Fruit fly (Drosophila melanogaster) whole organism, embryonic: ENCODE measurements around the gene Obp99a.

Source experiments
- Abd-B ChIP-seq: fragments of 200-800 bp; sonication (Bioruptor generic); optimal IDR thresholded peaks from 2 replicates; lab custom pipeline; 2018; ENCODE audit warnings: missing biosample characterization, mild to moderate bottlenecking, missing genetic modification characterization, moderate library complexity
- B-H1 ChIP-seq: fragments of 200-800 bp; sonication (Bioruptor generic); IDR thresholded peaks from 3 replicates; pipeline ENCODE4 v1.3.6; 2022; ENCODE audit warnings: missing biosample characterization, missing genetic modification characterization
- CG10462 ChIP-seq: fragments of 200-800 bp; sonication (Bioruptor generic); optimal IDR thresholded peaks from 2 replicates; lab custom pipeline; 2016; ENCODE audit warnings: missing biosample characterization, missing genetic modification characterization
- CG10979 ChIP-seq: fragments of 200-800 bp; sonication (Bioruptor generic); optimal IDR thresholded peaks from 2 replicates; lab custom pipeline; 2018; ENCODE audit warnings: missing biosample characterization, mild to moderate bottlenecking, missing genetic modification characterization, moderate library complexity
- CG11456 ChIP-seq: fragments of 200-800 bp; sonication (Bioruptor generic); IDR thresholded peaks from 3 replicates; pipeline ENCODE4 v1.3.6; 2022; ENCODE audit warnings: missing biosample characterization, missing genetic modification characterization
- CG12219 ChIP-seq: fragments of 200-800 bp; sonication (Bioruptor generic); optimal IDR thresholded peaks from 3 replicates; lab custom pipeline; 2018; ENCODE audit warnings: missing biosample characterization, mild to moderate bottlenecking, missing genetic modification characterization
- CG14050 ChIP-seq: fragments of 200-800 bp; sonication (Bioruptor generic); IDR thresholded peaks from 3 replicates; pipeline ENCODE4 v1.3.6; 2022; ENCODE audit warnings: missing biosample characterization, missing genetic modification characterization
- CG18476 ChIP-seq: fragments of 200-800 bp; sonication (Bioruptor generic); optimal IDR thresholded peaks from 2 replicates; lab custom pipeline; 2016; ENCODE audit warnings: missing biosample characterization, mild to moderate bottlenecking, missing genetic modification characterization
- CG30403 ChIP-seq: fragments of 200-800 bp; sonication (Bioruptor generic); optimal IDR thresholded peaks from 3 replicates; lab custom pipeline; 2016; ENCODE audit warnings: missing biosample characterization, missing genetic modification characterization
- CG30431 ChIP-seq: fragments of 200-800 bp; sonication (Bioruptor generic); optimal IDR thresholded peaks from 2 replicates; lab custom pipeline; 2017; ENCODE audit warnings: missing biosample characterization, missing genetic modification characterization
- CG32532 ChIP-seq: fragments of 200-800 bp; sonication (Bioruptor generic); IDR thresholded peaks from 2 replicates; pipeline ENCODE4 v1.3.6; 2022; ENCODE audit warnings: missing biosample characterization, missing genetic modification characterization
- CG3726 ChIP-seq: fragments of 200-800 bp; sonication (Bioruptor generic); IDR thresholded peaks from 3 replicates; pipeline ENCODE4, ENCODE4 v1.3.6; 2022; ENCODE audit warnings: missing biosample characterization, missing genetic modification characterization
- CG3838 ChIP-seq: fragments of 200-800 bp; sonication (Bioruptor generic); optimal IDR thresholded peaks from 3 replicates; lab custom pipeline; 2016; ENCODE audit warnings: missing biosample characterization, missing genetic modification characterization
- CG4730 ChIP-seq: fragments of 200-800 bp; sonication (Bioruptor generic); IDR thresholded peaks from 2 replicates; pipeline ENCODE4 v1.3.6; 2022; ENCODE audit warnings: missing biosample characterization, missing genetic modification characterization
- CG6175 ChIP-seq: fragments of 200-800 bp; sonication (Bioruptor generic); IDR thresholded peaks from 3 replicates; pipeline ENCODE4 v1.3.6; 2022; ENCODE audit warnings: missing biosample characterization, missing genetic modification characterization
- CG6272 ChIP-seq: fragments of 200-800 bp; sonication (Bioruptor generic); IDR thresholded peaks from 2 replicates; pipeline ENCODE4 v1.3.6; 2022; ENCODE audit warnings: missing biosample characterization, missing genetic modification characterization
- CG7963 ChIP-seq: fragments of 200-800 bp; sonication (Bioruptor generic); IDR thresholded peaks from 3 replicates; pipeline ENCODE4 v1.3.6; 2022; ENCODE audit warnings: missing biosample characterization, missing genetic modification characterization; ENCODE audit not compliant: partially characterized antibody
- CG8359 ChIP-seq: fragments of 200-800 bp; sonication (Bioruptor generic); optimal IDR thresholded peaks from 2 replicates; lab custom pipeline; 2017; ENCODE audit warnings: missing biosample characterization, mild to moderate bottlenecking, missing genetic modification characterization, borderline replicate concordance
- CG8478 ChIP-seq: fragments of >200 bp; optimal IDR thresholded peaks from 2 replicates; lab custom pipeline; 2018
- CTCF ChIP-seq: fragments of 200-800 bp; sonication (Bioruptor generic); optimal IDR thresholded peaks from 2 replicates; lab custom pipeline; 2017; ENCODE audit warnings: missing biosample characterization, mild to moderate bottlenecking, missing genetic modification characterization, moderate library complexity
- D ChIP-seq, 2 experiments: fragments of 200-800 bp in 1 of 2; fragments of >200 bp in 1 of 2; sonication (Bioruptor generic) in 1 of 2; optimal IDR thresholded peaks; 2 replicates in 1 of 2; 3 replicates in 1 of 2; lab custom pipeline; 2017; ENCODE audit warnings: mild to moderate bottlenecking in 1 of 2, missing biosample characterization in 1 of 2, missing genetic modification characterization in 1 of 2, missing genetic modification reagents in 1 of 2
- Doc3 ChIP-seq: fragments of 200-800 bp; sonication (Bioruptor generic); IDR thresholded peaks from 3 replicates; pipeline ENCODE4 v1.3.6; 2022; ENCODE audit warnings: missing biosample characterization, missing genetic modification characterization; ENCODE audit not compliant: partially characterized antibody
- Elba2 ChIP-seq: fragments of 200-800 bp; sonication (Bioruptor generic); optimal IDR thresholded peaks from 3 replicates; lab custom pipeline; 2016; ENCODE audit warnings: missing biosample characterization, missing genetic modification characterization
- Fer3 ChIP-seq: fragments of 200-800 bp; sonication (Bioruptor generic); optimal IDR thresholded peaks from 2 replicates; lab custom pipeline; 2018; ENCODE audit warnings: missing biosample characterization, mild to moderate bottlenecking, missing genetic modification characterization, moderate library complexity
- Hey ChIP-seq: fragments of 200-800 bp; sonication (Bioruptor generic); optimal IDR thresholded peaks from 3 replicates; lab custom pipeline; 2018; ENCODE audit warnings: missing biosample characterization, mild to moderate bottlenecking, missing genetic modification characterization
- Hmx ChIP-seq: fragments of 200-800 bp; sonication (Bioruptor generic); optimal IDR thresholded peaks from 2 replicates; lab custom pipeline; 2016; ENCODE audit warnings: missing biosample characterization, missing genetic modification characterization
- Kr ChIP-seq: fragments of 200-800 bp; sonication (Bioruptor generic); optimal IDR thresholded peaks from 2 replicates; lab custom pipeline; 2017; ENCODE audit warnings: missing biosample characterization, mild to moderate bottlenecking, missing genetic modification characterization
- Lpt ChIP-seq: fragments of >200 bp; optimal IDR thresholded peaks from 2 replicates; lab custom pipeline; 2018; ENCODE audit warnings: missing biosample characterization, missing genetic modification characterization
- Med ChIP-seq: fragments of 200-800 bp; sonication (Bioruptor generic); peaks from one replicate; lab custom pipeline; 2016; ENCODE audit warnings: missing biosample characterization, missing genetic modification characterization, mild to moderate bottlenecking, inconsistent platforms, moderate library complexity
- Pdp1 ChIP-seq, 2 experiments: fragments of 200-800 bp; sonication (Bioruptor generic); optimal IDR thresholded peaks; 3 replicates each; lab custom pipeline; 2016; ENCODE audit warnings: missing biosample characterization in 2 of 2, missing genetic modification characterization in 2 of 2, mild to moderate bottlenecking in 1 of 2, moderate library complexity in 1 of 2
- Rx ChIP-seq: fragments of 200-800 bp; sonication (Bioruptor generic); IDR thresholded peaks from 2 replicates; pipeline ENCODE4 v1.3.6; 2022; ENCODE audit warnings: missing biosample characterization, missing genetic modification characterization
- Six4 ChIP-seq: fragments of 200-800 bp; sonication (Bioruptor generic); optimal IDR thresholded peaks from 2 replicates; lab custom pipeline; 2016; ENCODE audit warnings: missing biosample characterization, missing genetic modification characterization
- Sox100B ChIP-seq: fragments of 200-800 bp; sonication (Bioruptor generic); optimal IDR thresholded peaks from 3 replicates; lab custom pipeline; 2018; ENCODE audit warnings: missing biosample characterization, mild to moderate bottlenecking, missing genetic modification characterization
- ash1 ChIP-seq: fragments of 200-800 bp; sonication (Bioruptor generic); optimal IDR thresholded peaks from 2 replicates; lab custom pipeline; 2018; ENCODE audit warnings: missing biosample characterization, mild to moderate bottlenecking, missing genetic modification characterization
- bowl ChIP-seq: fragments of 200-800 bp; sonication (Bioruptor generic); IDR thresholded peaks from 2 replicates; pipeline ENCODE4 v1.3.6; 2022; ENCODE audit warnings: missing biosample characterization, missing genetic modification characterization
- br ChIP-seq: fragments of >200 bp; optimal IDR thresholded peaks from 2 replicates; lab custom pipeline; 2017
- cato ChIP-seq: fragments of 200-800 bp; sonication (Bioruptor generic); optimal IDR thresholded peaks from 2 replicates; lab custom pipeline; 2016; ENCODE audit warnings: missing biosample characterization, missing genetic modification characterization, borderline replicate concordance
- chinmo ChIP-seq: fragments of 200-800 bp; sonication (Bioruptor generic); IDR thresholded peaks from 4 replicates; pipeline ENCODE4 v1.3.6; 2022; ENCODE audit warnings: missing biosample characterization, missing genetic modification characterization; ENCODE audit not compliant: partially characterized antibody
- cwo ChIP-seq: fragments of 200-800 bp; sonication (Bioruptor generic); optimal IDR thresholded peaks from 3 replicates; lab custom pipeline; 2017; ENCODE audit warnings: missing biosample characterization, missing genetic modification characterization, mild to moderate bottlenecking, moderate library complexity, missing genetic modification reagents
- danr ChIP-seq: fragments of 200-800 bp; sonication (Bioruptor generic); IDR thresholded peaks from 2 replicates; pipeline ENCODE4 v1.3.6; 2022; ENCODE audit warnings: missing biosample characterization, missing genetic modification characterization
- dmrt99B ChIP-seq: fragments of 200-800 bp; sonication (Bioruptor generic); optimal IDR thresholded peaks from 2 replicates; lab custom pipeline; 2018; ENCODE audit warnings: missing biosample characterization, mild to moderate bottlenecking, missing genetic modification characterization, moderate library complexity
- fu2 ChIP-seq: fragments of 200-800 bp; sonication (Bioruptor generic); optimal IDR thresholded peaks from 2 replicates; lab custom pipeline; 2016; ENCODE audit warnings: missing biosample characterization, missing genetic modification characterization
- gt ChIP-seq: fragments of 200-800 bp; sonication (Bioruptor generic); IDR thresholded peaks from 2 replicates; pipeline ENCODE4 v1.3.6; 2022; ENCODE audit warnings: missing biosample characterization, missing genetic modification characterization
- hbn ChIP-seq: fragments of 200-800 bp; sonication (Bioruptor generic); IDR thresholded peaks from 2 replicates; pipeline ENCODE4 v1.3.6; 2022; ENCODE audit warnings: missing biosample characterization, missing genetic modification characterization; ENCODE audit not compliant: partially characterized antibody
- repo ChIP-seq: fragments of 200-800 bp; sonication (Bioruptor generic); optimal IDR thresholded peaks from 2 replicates; lab custom pipeline; 2016; ENCODE audit warnings: missing biosample characterization, missing genetic modification characterization
- row ChIP-seq: fragments of 200-800 bp; sonication (Bioruptor generic); IDR thresholded peaks from 3 replicates; pipeline ENCODE4 v1.3.6; 2022; ENCODE audit warnings: missing biosample characterization, missing genetic modification characterization
- sens ChIP-seq: fragments of 200-800 bp; sonication (Bioruptor generic); peaks from one replicate; lab custom pipeline; 2016; ENCODE audit warnings: missing biosample characterization, missing genetic modification characterization
- sisA ChIP-seq: fragments of 200-800 bp; sonication (Bioruptor generic); IDR thresholded peaks from 2 replicates; pipeline ENCODE4 v1.3.6; 2022; ENCODE audit warnings: missing biosample characterization, missing genetic modification characterization
- sug ChIP-seq: fragments of 200-800 bp; optimal IDR thresholded peaks from 2 replicates; lab custom pipeline; 2019; ENCODE audit warnings: missing biosample characterization, mild to moderate bottlenecking, missing genetic modification characterization, moderate library complexity
- toy ChIP-seq: fragments of 200-800 bp; sonication (Bioruptor generic); IDR thresholded peaks from 2 replicates; pipeline ENCODE4 v1.3.6; 2022; ENCODE audit warnings: missing biosample characterization, missing genetic modification characterization
- unc-4 ChIP-seq: fragments of 200-800 bp; sonication (Bioruptor generic); IDR thresholded peaks from 2 replicates; pipeline ENCODE4 v1.3.6; 2022; ENCODE audit warnings: missing biosample characterization, missing genetic modification characterization; ENCODE audit not compliant: partially characterized antibody

The Obp99a gene

DNA sequence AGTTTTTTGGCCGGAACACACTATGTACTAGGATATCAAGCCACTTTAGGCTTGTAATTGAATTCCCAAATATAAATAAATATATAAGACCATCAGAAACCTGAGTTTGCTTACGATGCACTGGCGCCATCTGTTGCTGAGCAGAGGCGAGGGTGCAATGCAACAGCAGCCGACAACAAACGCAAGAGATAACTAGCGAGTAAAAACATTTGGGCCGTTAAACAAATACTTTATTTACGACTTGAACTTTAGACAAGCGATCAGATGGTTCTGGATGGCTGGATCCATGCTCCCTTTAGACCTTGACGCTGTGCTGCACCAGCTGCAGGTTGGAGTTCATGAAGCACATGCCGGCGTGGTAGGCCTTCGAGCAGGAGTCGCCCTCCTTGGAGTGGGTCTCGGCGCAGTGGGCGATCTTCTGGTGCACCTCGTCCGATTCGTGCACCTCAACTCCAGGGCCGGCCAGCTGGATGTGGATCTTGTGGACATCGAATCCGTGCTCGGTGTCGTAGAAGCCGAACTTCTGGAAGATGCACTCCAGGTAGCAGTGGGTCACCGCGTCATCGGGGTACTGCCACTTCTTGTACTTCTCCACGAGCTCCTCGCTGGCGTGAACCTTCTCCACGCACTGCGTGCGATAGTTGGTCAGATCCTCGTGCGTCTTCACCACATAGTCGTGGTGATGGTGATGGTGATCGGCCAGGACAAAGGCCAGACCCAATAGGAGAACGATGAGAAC lies 44.8 kb downstream of the Obp99a start:
- no peak for TF ChIP-seq bowl (GFP tag; lab: Robert Waterston, UW)
- TF ChIP-seq CG18476 = no peak
- peak; percentile 20; the same call in 1 of the 2 replicates for TF ChIP-seq CG32532 (GFP tag; lab: Robert Waterston, UW)
- TF ChIP-seq toy (GFP tag; lab: Robert Waterston, UW) = no peak
- no peak for TF ChIP-seq CG14050
- no peak for TF ChIP-seq Fer3 (tag; lab: Kevin White, UChicago)
- no peak for TF ChIP-seq CG4730 (GFP tag; lab: Robert Waterston, UW)
- no peak for TF ChIP-seq br (lab: Kevin White, UChicago)
- TF ChIP-seq CG7963 (GFP tag; lab: Robert Waterston, UW) = no peak
- TF ChIP-seq Sox100B (GFP tag; lab: Kevin White, UChicago) = peak; percentile 15
- no peak for TF ChIP-seq D (optimal IDR thresholded peaks at IDR 0.05; lab: Kevin White, UChicago)
- TF ChIP-seq D (GFP tag; optimal IDR thresholded peaks at IDR 0.05; lab: Kevin White, UChicago) = no peak
- TF ChIP-seq CG12219 = peak; percentile 15
- TF ChIP-seq CG8478 = peak; percentile 34
- 0 out of 3 replicates have a peak, but pooled peaks have one; percentile 23 for TF ChIP-seq CG11456 (GFP tag; lab: Robert Waterston, UW)
- TF ChIP-seq fu2 (GFP tag; lab: Kevin White, UChicago) = no peak
- peak; percentile 48 for TF ChIP-seq Med
- TF ChIP-seq hbn (GFP tag; lab: Robert Waterston, UW) = no peak
- no peak for TF ChIP-seq Elba2 (GFP tag; lab: Kevin White, UChicago)
- TF ChIP-seq CG3726 (GFP tag; lab: Robert Waterston, UW) = no peak
- TF ChIP-seq CG6175 (GFP tag; lab: Robert Waterston, UW) = no peak
- no peak for TF ChIP-seq Pdp1 (GFP tag; optimal IDR thresholded peaks at IDR 0.05; lab: Kevin White, UChicago)
- TF ChIP-seq dmrt99B = peak; percentile 7
- TF ChIP-seq gt = no peak
- TF ChIP-seq Rx = no peak
- TF ChIP-seq danr (GFP tag; lab: Robert Waterston, UW) = no peak
- TF ChIP-seq sens (GFP tag; lab: Kevin White, UChicago) = peak; percentile 46
- TF ChIP-seq CTCF (GFP tag; lab: Kevin White, UChicago) = peak; percentile 89
- TF ChIP-seq CG10979 (tag; lab: Kevin White, UChicago) = peak; percentile 71
- TF ChIP-seq ash1 (GFP tag; lab: Kevin White, UChicago) = no peak
- TF ChIP-seq CG30403 (GFP tag; lab: Kevin White, UChicago) = no peak
- no peak for TF ChIP-seq Doc3 (GFP tag; lab: Robert Waterston, UW)
- TF ChIP-seq repo (GFP tag; lab: Kevin White, UChicago) = no peak
- no peak for TF ChIP-seq CG6272
- TF ChIP-seq CG8359 (GFP tag; lab: Kevin White, UChicago) = peak; percentile 33
- TF ChIP-seq CG3838 (GFP tag; lab: Kevin White, UChicago) = no peak
- no peak for TF ChIP-seq B-H1
- no peak for TF ChIP-seq sug (tag; lab: Kevin White, UChicago)
- TF ChIP-seq chinmo (GFP tag; lab: Robert Waterston, UW) = no peak
- TF ChIP-seq CG30431 = no peak
- TF ChIP-seq cwo (GFP tag; lab: Kevin White, UChicago) = no peak
- TF ChIP-seq sisA (GFP tag; lab: Robert Waterston, UW) = no peak
- no peak for TF ChIP-seq Kr (GFP tag; lab: Kevin White, UChicago)
- TF ChIP-seq unc-4 (GFP tag; lab: Robert Waterston, UW) = no peak
- TF ChIP-seq row = no peak
- no peak for TF ChIP-seq cato (GFP tag; lab: Kevin White, UChicago)
- TF ChIP-seq CG10462 (GFP tag; lab: Kevin White, UChicago) = no peak
- no peak for TF ChIP-seq Hey (tag; lab: Kevin White, UChicago)
- no peak for TF ChIP-seq Hmx (GFP tag; lab: Kevin White, UChicago)
- TF ChIP-seq Six4 (GFP tag; lab: Kevin White, UChicago) = no peak
- TF ChIP-seq Abd-B (GFP tag; lab: Kevin White, UChicago) = no peak
- TF ChIP-seq Lpt = peak; percentile 93
